Worm (Caenorhabditis elegans) whole organism, L1 larva: ENCODE measurements around the gene bus-17.

Source experiments
- aly-2 ChIP-seq: fragments of 150-350 bp; optimal IDR thresholded peaks from 2 replicates; lab custom pipeline; 2014; ENCODE audit warnings: missing biosample characterization, missing genetic modification characterization
- ama-1 ChIP-seq: fragments of 150-350 bp; optimal IDR thresholded peaks from 2 replicates; lab custom pipeline; 2014
- nhr-20 ChIP-seq: sonication (generic microtip); optimal IDR thresholded peaks from 2 replicates; lab custom pipeline; 2016; ENCODE audit warnings: mild to moderate bottlenecking, missing genetic modification characterization, missing compliant biosample characterization

- TF ChIP-seq aly-2 (no peak), nhr-20 (tag; lab: Kevin White, UChicago) (no peak), ama-1 (lab: Kevin White, UChicago) (no peak)
Measured at ce11 chrX:15766861-15767260, 707 bp upstream of the bus-17 start.
